Worm (Caenorhabditis elegans) whole organism, L2 larva: Measurements from ENCODE around the gene C39H7.4.

Source experiments
- F13H6.1 ChIP-seq: sonication (generic microtip); optimal IDR thresholded peaks from 2 replicates; lab custom pipeline; 2016; ENCODE audit warnings: missing genetic modification characterization, missing compliant biosample characterization
- R02D3.7 ChIP-seq: fragments of 150-350 bp; optimal IDR thresholded peaks from 2 replicates; lab custom pipeline; 2014; ENCODE audit warnings: missing biosample characterization, missing genetic modification characterization
- ZK546.5 ChIP-seq: sonication (generic microtip); optimal IDR thresholded peaks from 2 replicates; lab custom pipeline; 2017; ENCODE audit warnings: missing biosample characterization, missing genetic modification characterization
- alr-1 ChIP-seq: fragments of 150-350 bp; optimal IDR thresholded peaks from 2 replicates; lab custom pipeline; 2014; ENCODE audit warnings: missing biosample characterization, missing genetic modification characterization
- aly-2 ChIP-seq: fragments of 150-350 bp; optimal IDR thresholded peaks from 2 replicates; lab custom pipeline; 2014; ENCODE audit warnings: missing biosample characterization, missing genetic modification characterization
- blmp-1 ChIP-seq: sonication (generic microtip); optimal IDR thresholded peaks from 2 replicates; lab custom pipeline; 2017; ENCODE audit warnings: missing genetic modification characterization, mild to moderate bottlenecking, missing compliant biosample characterization, antibody characterized with exemption, moderate library complexity; ENCODE audit not compliant: insufficient read depth
- ceh-16 ChIP-seq: fragments of 150-350 bp; optimal IDR thresholded peaks from 2 replicates; lab custom pipeline; 2014; ENCODE audit warnings: missing biosample characterization, missing genetic modification characterization
- ceh-82 ChIP-seq: fragments of 150-350 bp; optimal IDR thresholded peaks from 2 replicates; lab custom pipeline; 2014; ENCODE audit warnings: missing biosample characterization, missing genetic modification characterization
- crh-2 ChIP-seq: sonication (generic microtip); optimal IDR thresholded peaks from 2 replicates; lab custom pipeline; 2017; ENCODE audit warnings: missing biosample characterization, missing genetic modification characterization
- dmd-4 ChIP-seq: sonication (generic microtip); optimal IDR thresholded peaks from 2 replicates; lab custom pipeline; 2017; ENCODE audit warnings: missing biosample characterization, missing genetic modification characterization
- elt-1 ChIP-seq: fragments of 150-350 bp; optimal IDR thresholded peaks from 2 replicates; lab custom pipeline; 2014; ENCODE audit warnings: missing biosample characterization, missing genetic modification characterization
- fos-1 ChIP-seq: fragments of 150-350 bp; optimal IDR thresholded peaks from 2 replicates; lab custom pipeline; 2014; ENCODE audit warnings: missing biosample characterization, missing genetic modification characterization
- lin-11 ChIP-seq: fragments of 150-350 bp; sonication (generic microtip); optimal IDR thresholded peaks from 2 replicates; lab custom pipeline; 2014; ENCODE audit warnings: missing biosample characterization, missing genetic modification characterization, inconsistent platforms, mixed read lengths
- lin-39 ChIP-seq: fragments of 150-350 bp; optimal IDR thresholded peaks from 2 replicates; lab custom pipeline; 2014; ENCODE audit warnings: missing biosample characterization, missing genetic modification reagents, missing genetic modification characterization
- lsy-2 ChIP-seq, 2 experiments: fragments of 150-350 bp in 1 of 2; sonication (generic microtip) in 1 of 2; optimal IDR thresholded peaks; 2 replicates each; lab custom pipeline; 2014 to 2017; ENCODE audit warnings: missing biosample characterization in 2 of 2, missing genetic modification characterization in 2 of 2
- mab-5 ChIP-seq: fragments of 150-350 bp; optimal IDR thresholded peaks from 2 replicates; lab custom pipeline; 2014; ENCODE audit warnings: missing biosample characterization, missing genetic modification characterization
- mbf-1 ChIP-seq: sonication (generic microtip); optimal IDR thresholded peaks from 2 replicates; lab custom pipeline; 2017; ENCODE audit warnings: missing biosample characterization, missing genetic modification characterization
- mdl-1 ChIP-seq, 2 experiments: fragments of 150-350 bp in 1 of 2; sonication (generic microtip) in 1 of 2; optimal IDR thresholded peaks; 2 replicates each; lab custom pipeline; 2017; ENCODE audit warnings: missing biosample characterization in 2 of 2, missing genetic modification characterization in 2 of 2
- nhr-10 ChIP-seq: sonication (generic microtip); optimal IDR thresholded peaks from 2 replicates; lab custom pipeline; 2017; ENCODE audit warnings: missing biosample characterization, missing genetic modification characterization
- nhr-11 ChIP-seq: fragments of 150-350 bp; optimal IDR thresholded peaks from 2 replicates; lab custom pipeline; 2014; ENCODE audit warnings: missing biosample characterization, missing genetic modification characterization
- nhr-12 ChIP-seq: fragments of 150-350 bp; optimal IDR thresholded peaks from 2 replicates; lab custom pipeline; 2014; ENCODE audit warnings: missing biosample characterization, missing genetic modification characterization
- nhr-129 ChIP-seq: fragments of 150-350 bp; optimal IDR thresholded peaks from 2 replicates; lab custom pipeline; 2014; ENCODE audit warnings: missing biosample characterization, missing genetic modification characterization
- nhr-21 ChIP-seq: fragments of 150-350 bp; optimal IDR thresholded peaks from 2 replicates; lab custom pipeline; 2014; ENCODE audit warnings: missing biosample characterization, missing genetic modification characterization
- nhr-23 ChIP-seq: fragments of 150-350 bp; optimal IDR thresholded peaks from 2 replicates; lab custom pipeline; 2014; ENCODE audit warnings: missing biosample characterization, missing genetic modification reagents, missing genetic modification characterization
- nhr-237 ChIP-seq: fragments of 150-350 bp; optimal IDR thresholded peaks from 2 replicates; lab custom pipeline; 2014; ENCODE audit warnings: missing biosample characterization, missing genetic modification characterization
- nhr-25 ChIP-seq: fragments of 150-350 bp; sonication (generic microtip); optimal IDR thresholded peaks from 3 replicates; lab custom pipeline; 2014; ENCODE audit warnings: missing biosample characterization, missing genetic modification characterization
- peb-1 ChIP-seq: fragments of 150-350 bp; optimal IDR thresholded peaks from 2 replicates; lab custom pipeline; 2014; ENCODE audit warnings: missing biosample characterization, missing genetic modification characterization
- sem-4 ChIP-seq: fragments of 150-350 bp; optimal IDR thresholded peaks from 2 replicates; lab custom pipeline; 2014; ENCODE audit warnings: missing biosample characterization, missing genetic modification reagents, missing genetic modification characterization
- skn-1 ChIP-seq: sonication (generic microtip); optimal IDR thresholded peaks from 2 replicates; lab custom pipeline; 2017; ENCODE audit warnings: missing biosample characterization, missing genetic modification characterization
- sma-9 ChIP-seq, 2 experiments: fragments of 150-350 bp in 1 of 2; sonication (generic microtip) in 1 of 2; optimal IDR thresholded peaks; 2 replicates each; lab custom pipeline; 2014 to 2016; ENCODE audit warnings: missing genetic modification characterization in 2 of 2, mild to moderate bottlenecking in 1 of 2, missing biosample characterization in 1 of 2, missing compliant biosample characterization in 1 of 2, missing genetic modification reagents in 1 of 2, moderate library complexity in 1 of 2
- snpc-4 ChIP-seq: fragments of 150-350 bp; optimal IDR thresholded peaks from 2 replicates; lab custom pipeline; 2014; ENCODE audit warnings: missing biosample characterization, missing genetic modification characterization
- zag-1 ChIP-seq: fragments of 150-350 bp; optimal IDR thresholded peaks from 2 replicates; lab custom pipeline; 2014; ENCODE audit warnings: missing biosample characterization, missing genetic modification characterization
- ztf-11 ChIP-seq: sonication (generic microtip); optimal IDR thresholded peaks from 2 replicates; lab custom pipeline; 2017; ENCODE audit warnings: missing biosample characterization, missing genetic modification characterization
- ztf-4 ChIP-seq: fragments of 150-350 bp; optimal IDR thresholded peaks from 2 replicates; lab custom pipeline; 2014; ENCODE audit warnings: missing biosample characterization, missing genetic modification characterization

Gene C39H7.4

DNA sequence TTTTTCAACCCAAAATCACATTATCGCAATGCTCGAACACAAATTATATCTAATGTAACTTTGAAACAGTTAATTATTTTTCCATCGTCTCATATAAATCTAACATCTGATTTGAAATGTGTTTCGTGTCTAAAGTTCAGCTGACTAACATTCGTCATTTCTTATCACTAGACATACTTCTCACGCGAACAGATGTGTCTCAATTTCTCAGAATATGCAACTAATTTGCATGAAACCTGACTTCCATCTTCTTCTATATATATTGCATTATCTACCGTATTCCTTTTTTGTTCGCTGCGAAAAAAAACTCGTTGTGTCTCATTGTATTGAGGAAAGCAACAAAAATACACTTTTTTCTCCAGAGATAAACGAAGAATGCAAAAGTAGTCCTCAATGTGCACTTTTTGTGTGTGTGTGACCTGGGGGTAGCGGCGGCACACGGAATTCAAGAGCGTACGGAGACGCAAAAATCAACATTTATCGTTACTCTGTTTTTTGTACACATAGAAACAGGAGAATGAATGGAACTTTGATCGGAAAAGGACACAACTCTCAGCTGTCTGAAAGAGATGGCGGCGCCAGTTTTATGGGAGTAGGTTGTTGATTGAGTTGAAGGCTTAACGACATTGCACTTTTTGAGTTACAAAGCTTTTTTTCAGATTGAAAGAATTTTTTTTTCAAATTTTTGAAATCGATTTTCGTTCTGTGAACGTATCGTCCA, 33.7 kb downstream of the C39H7.4 start:
- TF ChIP-seq sma-9 (GFP tag; optimal IDR thresholded peaks at IDR 0.05; lab: Kevin White, UChicago) (peak; percentile 48), sma-9 (tag; optimal IDR thresholded peaks at IDR 0.05; lab: Kevin White, UChicago) (no peak), crh-2 (tag; lab: Kevin White, UChicago) (peak; percentile 21), mdl-1 (tag; optimal IDR thresholded peaks at IDR 0.05; lab: Kevin White, UChicago) (no peak), nhr-11 (no peak), nhr-21 (tag; lab: Kevin White, UChicago) (peak; percentile 1), blmp-1 (tag; lab: Kevin White, UChicago) (no peak)

DNA sequence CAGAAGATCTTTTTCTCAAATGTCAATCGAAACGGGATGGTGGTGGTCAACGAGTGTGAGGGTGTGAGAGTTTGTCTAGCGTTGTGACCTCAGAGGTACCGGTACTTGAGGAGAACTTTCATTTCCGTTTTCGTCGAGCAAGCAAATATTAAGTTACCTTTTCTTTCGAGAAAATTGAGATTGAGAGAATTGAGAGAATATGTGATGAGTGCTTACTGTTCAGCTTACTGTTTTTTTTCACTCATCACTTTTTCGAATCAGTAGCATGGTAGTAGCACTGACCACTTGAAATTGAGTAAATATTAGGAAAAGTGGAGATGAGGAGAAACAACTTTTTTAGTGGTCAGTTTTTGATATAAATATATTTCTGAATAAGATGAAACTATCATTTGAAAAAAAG, 40.4 kb downstream of the C39H7.4 start, which contains the start of gene T12E12.6:
TSS of gene T12E12.6 (minus strand) at position 101 of the 400 bp plus-strand sequence.
- no peak for TF ChIP-seq nhr-10
- TF ChIP-seq elt-1 (tag; lab: Kevin White, UChicago) = no peak
- no peak for TF ChIP-seq ztf-11
- no peak for TF ChIP-seq alr-1
- TF ChIP-seq dmd-4 (tag; lab: Kevin White, UChicago) = no peak
- TF ChIP-seq crh-2 (tag; lab: Kevin White, UChicago) = no peak
- no peak for TF ChIP-seq nhr-23 (tag; lab: Kevin White, UChicago)
- TF ChIP-seq ZK546.5 = no peak
- TF ChIP-seq ztf-4 (tag; lab: Kevin White, UChicago) = no peak
- no peak for TF ChIP-seq aly-2 (tag; lab: Kevin White, UChicago)
- TF ChIP-seq, all 48 proteins: peak for 0

ce11 chrIV:5572693-5573092, 41.7 kb downstream of the C39H7.4 start:
- TF ChIP-seq F13H6.1 (tag; lab: Kevin White, UChicago) (no peak), peb-1 (tag; lab: Kevin White, UChicago) (no peak), aly-2 (tag; lab: Kevin White, UChicago) (no peak), ceh-16 (tag; lab: Kevin White, UChicago) (no peak), mab-5 (tag; lab: Kevin White, UChicago) (no peak), nhr-237 (no peak), nhr-25 (tag; lab: Kevin White, UChicago) (no peak), R02D3.7 (tag; lab: Kevin White, UChicago) (no peak), lin-11 (tag; lab: Kevin White, UChicago) (no peak)

ce11 chrIV:5565105-5565504, 49.3 kb downstream of the C39H7.4 start:
- TF ChIP-seq skn-1 (no peak), mbf-1 (tag; lab: Kevin White, UChicago) (no peak), nhr-25 (tag; lab: Kevin White, UChicago) (peak; percentile 16), nhr-12 (tag; lab: Kevin White, UChicago) (no peak), elt-1 (tag; lab: Kevin White, UChicago) (no peak), ztf-4 (tag; lab: Kevin White, UChicago) (no peak), mab-5 (tag; lab: Kevin White, UChicago) (no peak), nhr-10 (no peak), snpc-4 (tag; lab: Kevin White, UChicago) (peak; percentile 15), sma-9 (GFP tag; optimal IDR thresholded peaks at IDR 0.05; lab: Kevin White, UChicago) (no peak), sma-9 (tag; optimal IDR thresholded peaks at IDR 0.05; lab: Kevin White, UChicago) (no peak), lsy-2 (tag; optimal IDR thresholded peaks at IDR 0.05; lab: Kevin White, UChicago) (no peak), aly-2 (tag; lab: Kevin White, UChicago) (no peak), ceh-16 (tag; lab: Kevin White, UChicago) (no peak), sem-4 (no peak), R02D3.7 (tag; lab: Kevin White, UChicago) (no peak), fos-1 (tag; lab: Kevin White, UChicago) (no peak), ztf-11 (no peak), crh-2 (tag; lab: Kevin White, UChicago) (no peak), lin-39 (tag; lab: Kevin White, UChicago) (no peak), ceh-82 (tag; lab: Kevin White, UChicago) (no peak), nhr-129 (tag; lab: Kevin White, UChicago) (peak; percentile 29), zag-1 (tag; lab: Kevin White, UChicago) (no peak)
